Worm (Caenorhabditis elegans) whole organism, L3 larva: ENCODE results near the gene hlh-8.

ENCODE experiments used
- R02D3.7 ChIP-seq: fragments of 150-350 bp; optimal IDR thresholded peaks from 2 replicates; lab custom pipeline; 2014; ENCODE audit warnings: missing biosample characterization, missing genetic modification characterization
- ZK546.5 ChIP-seq: sonication (generic microtip); optimal IDR thresholded peaks from 2 replicates; lab custom pipeline; 2017; ENCODE audit warnings: missing biosample characterization, missing genetic modification characterization
- aly-2 ChIP-seq: fragments of 150-350 bp; optimal IDR thresholded peaks from 2 replicates; lab custom pipeline; 2014; ENCODE audit warnings: missing biosample characterization, missing genetic modification characterization
- ama-1 ChIP-seq: fragments of 150-350 bp; optimal IDR thresholded peaks from 2 replicates; lab custom pipeline; 2018
- ceh-16 ChIP-seq: sonication (generic microtip); optimal IDR thresholded peaks from 2 replicates; lab custom pipeline; 2017; ENCODE audit warnings: missing biosample characterization, missing genetic modification characterization
- ceh-28 ChIP-seq: fragments of 150-350 bp; optimal IDR thresholded peaks from 2 replicates; lab custom pipeline; 2014; ENCODE audit warnings: missing biosample characterization, missing genetic modification reagents, missing genetic modification characterization
- ceh-82 ChIP-seq: fragments of 150-350 bp; optimal IDR thresholded peaks from 2 replicates; lab custom pipeline; 2014; ENCODE audit warnings: missing biosample characterization, missing genetic modification characterization
- ceh-9 ChIP-seq: sonication (generic microtip); optimal IDR thresholded peaks from 2 replicates; lab custom pipeline; 2018; ENCODE audit warnings: missing biosample characterization, missing genetic modification characterization
- daf-12 ChIP-seq: fragments of 150-350 bp; optimal IDR thresholded peaks from 2 replicates; lab custom pipeline; 2014; ENCODE audit warnings: missing biosample characterization, missing genetic modification reagents, missing genetic modification characterization
- egl-27 ChIP-seq: sonication (generic microtip); optimal IDR thresholded peaks from 4 replicates; lab custom pipeline; 2017; ENCODE audit warnings: missing biosample characterization, missing genetic modification reagents, missing genetic modification characterization
- egl-5 ChIP-seq: fragments of 150-350 bp; optimal IDR thresholded peaks from 2 replicates; lab custom pipeline; 2017; ENCODE audit warnings: missing biosample characterization, missing genetic modification reagents, missing genetic modification characterization, inconsistent platforms
- elt-1 ChIP-seq: fragments of 150-350 bp; optimal IDR thresholded peaks from 2 replicates; lab custom pipeline; 2014; ENCODE audit warnings: missing biosample characterization, missing genetic modification characterization
- elt-2 ChIP-seq: sonication (generic microtip); optimal IDR thresholded peaks from 2 replicates; lab custom pipeline; 2016; ENCODE audit warnings: missing genetic modification reagents, mild to moderate bottlenecking, missing genetic modification characterization, missing compliant biosample characterization
- elt-3 ChIP-seq, 3 experiments: fragments of 150-350 bp in 1 of 3; sonication (generic microtip) in 2 of 3; optimal IDR thresholded peaks; 2 replicates in 2 of 3; 4 replicates in 1 of 3; lab custom pipeline; 2014 to 2017; ENCODE audit warnings: missing biosample characterization in 3 of 3, missing genetic modification characterization in 3 of 3
- eor-1 ChIP-seq, 2 experiments: fragments of 150-350 bp; optimal IDR thresholded peaks; 2 replicates each; lab custom pipeline; 2014 to 2018; ENCODE audit warnings: missing biosample characterization in 2 of 2, missing genetic modification characterization in 2 of 2
- fkh-10 ChIP-seq: sonication (generic microtip); optimal IDR thresholded peaks from 2 replicates; lab custom pipeline; 2017; ENCODE audit warnings: missing biosample characterization, missing genetic modification reagents, missing genetic modification characterization
- fkh-2 ChIP-seq: fragments of 150-350 bp; optimal IDR thresholded peaks from 2 replicates; lab custom pipeline; 2014; ENCODE audit warnings: missing biosample characterization, missing genetic modification reagents, missing genetic modification characterization
- fos-1 ChIP-seq: fragments of 150-350 bp; optimal IDR thresholded peaks from 2 replicates; lab custom pipeline; 2014; ENCODE audit warnings: missing biosample characterization, missing genetic modification characterization
- hmg-11 ChIP-seq: sonication (generic microtip); optimal IDR thresholded peaks from 2 replicates; lab custom pipeline; 2016; ENCODE audit warnings: missing genetic modification characterization, missing compliant biosample characterization
- jun-1 ChIP-seq: fragments of 150-350 bp; optimal IDR thresholded peaks from 2 replicates; lab custom pipeline; 2014; ENCODE audit warnings: missing biosample characterization, missing genetic modification reagents, missing genetic modification characterization
- lin-15B ChIP-seq: fragments of 150-350 bp; optimal IDR thresholded peaks from 2 replicates; lab custom pipeline; 2014; ENCODE audit warnings: missing biosample characterization, missing genetic modification characterization
- lin-39 ChIP-seq: fragments of 150-350 bp; optimal IDR thresholded peaks from 2 replicates; lab custom pipeline; 2018; ENCODE audit warnings: missing biosample characterization, missing genetic modification reagents, missing genetic modification characterization
- lsy-12 ChIP-seq: sonication (generic microtip); optimal IDR thresholded peaks from 2 replicates; lab custom pipeline; 2016; ENCODE audit warnings: mild to moderate bottlenecking, missing genetic modification characterization, missing compliant biosample characterization
- mdl-1 ChIP-seq: fragments of 150-350 bp; optimal IDR thresholded peaks from 2 replicates; lab custom pipeline; 2014; ENCODE audit warnings: missing biosample characterization, missing genetic modification characterization
- mml-1 ChIP-seq: fragments of 150-350 bp; sonication (generic microtip); optimal IDR thresholded peaks from 3 replicates; lab custom pipeline; 2014; ENCODE audit warnings: missing biosample characterization, missing genetic modification characterization
- nfya-1 ChIP-seq: sonication (generic microtip); optimal IDR thresholded peaks from 2 replicates; lab custom pipeline; 2017; ENCODE audit warnings: missing genetic modification characterization, mild to moderate bottlenecking, missing compliant biosample characterization, antibody characterized with exemption, moderate library complexity; ENCODE audit not compliant: insufficient read depth
- nhr-11 ChIP-seq: fragments of 150-350 bp; optimal IDR thresholded peaks from 2 replicates; lab custom pipeline; 2014; ENCODE audit warnings: missing biosample characterization, missing genetic modification characterization
- nhr-12 ChIP-seq: fragments of 150-350 bp; optimal IDR thresholded peaks from 2 replicates; lab custom pipeline; 2014; ENCODE audit warnings: missing biosample characterization, missing genetic modification characterization
- nhr-23 ChIP-seq: fragments of 150-350 bp; optimal IDR thresholded peaks from 2 replicates; lab custom pipeline; 2014; ENCODE audit warnings: missing biosample characterization, missing genetic modification reagents, missing genetic modification characterization
- nhr-237 ChIP-seq: fragments of 150-350 bp; optimal IDR thresholded peaks from 2 replicates; lab custom pipeline; 2014; ENCODE audit warnings: missing biosample characterization, missing genetic modification characterization
- nhr-25 ChIP-seq: sonication (generic microtip); optimal IDR thresholded peaks from 2 replicates; lab custom pipeline; 2017; ENCODE audit warnings: missing biosample characterization, missing genetic modification characterization
- nhr-28 ChIP-seq: fragments of 150-350 bp; optimal IDR thresholded peaks from 2 replicates; lab custom pipeline; 2014; ENCODE audit warnings: missing biosample characterization, missing genetic modification characterization
- nhr-43 ChIP-seq: sonication (generic microtip); optimal IDR thresholded peaks from 2 replicates; lab custom pipeline; 2016; ENCODE audit warnings: mild to moderate bottlenecking, missing genetic modification characterization, missing compliant biosample characterization; ENCODE audit not compliant: poor library complexity, severe bottlenecking
- nhr-67 ChIP-seq: fragments of 150-350 bp; optimal IDR thresholded peaks from 2 replicates; lab custom pipeline; 2014; ENCODE audit warnings: missing biosample characterization, missing genetic modification characterization
- nhr-76 ChIP-seq: fragments of 150-350 bp; sonication (generic microtip); optimal IDR thresholded peaks from 5 replicates; lab custom pipeline; 2014; ENCODE audit warnings: missing biosample characterization, missing genetic modification characterization
- nhr-77 ChIP-seq: fragments of 150-350 bp; optimal IDR thresholded peaks from 2 replicates; lab custom pipeline; 2014; ENCODE audit warnings: missing biosample characterization, missing genetic modification characterization
- pha-4 ChIP-seq: fragments of 150-350 bp; optimal IDR thresholded peaks from 2 replicates; lab custom pipeline; 2014; ENCODE audit warnings: missing biosample characterization, missing genetic modification reagents, missing genetic modification characterization
- pqm-1 ChIP-seq: fragments of 150-350 bp; optimal IDR thresholded peaks from 2 replicates; lab custom pipeline; 2017; ENCODE audit warnings: missing biosample characterization, missing genetic modification characterization, inconsistent platforms
- sea-2 ChIP-seq: fragments of 150-350 bp; sonication (generic microtip); optimal IDR thresholded peaks from 4 replicates; lab custom pipeline; 2014; ENCODE audit warnings: missing biosample characterization, missing genetic modification reagents, missing genetic modification characterization
- skn-1 ChIP-seq: fragments of 150-350 bp; optimal IDR thresholded peaks from 2 replicates; lab custom pipeline; 2014; ENCODE audit warnings: missing biosample characterization, missing genetic modification characterization
- snpc-4 ChIP-seq: fragments of 150-350 bp; optimal IDR thresholded peaks from 2 replicates; lab custom pipeline; 2014; ENCODE audit warnings: missing biosample characterization, missing genetic modification characterization
- tbx-2 ChIP-seq: sonication (generic microtip); optimal IDR thresholded peaks from 2 replicates; lab custom pipeline; 2016; ENCODE audit warnings: mild to moderate bottlenecking, missing genetic modification characterization, missing compliant biosample characterization
- unc-39 ChIP-seq: sonication (generic microtip); optimal IDR thresholded peaks from 4 replicates; lab custom pipeline; 2017; ENCODE audit warnings: missing biosample characterization, missing genetic modification characterization
- unc-62 ChIP-seq: fragments of 150-350 bp; sonication (generic microtip); optimal IDR thresholded peaks from 4 replicates; lab custom pipeline; 2014; ENCODE audit warnings: missing biosample characterization, missing genetic modification reagents, missing genetic modification characterization
- zag-1 ChIP-seq: fragments of 150-350 bp; optimal IDR thresholded peaks from 2 replicates; lab custom pipeline; 2014; ENCODE audit warnings: missing biosample characterization, missing genetic modification characterization
- ztf-11 ChIP-seq: fragments of 150-350 bp; optimal IDR thresholded peaks from 2 replicates; lab custom pipeline; 2014; ENCODE audit warnings: missing biosample characterization, missing genetic modification characterization
- ztf-4 ChIP-seq: fragments of 150-350 bp; optimal IDR thresholded peaks from 2 replicates; lab custom pipeline; 2014; ENCODE audit warnings: missing biosample characterization, missing genetic modification characterization

Gene hlh-8

DNA sequence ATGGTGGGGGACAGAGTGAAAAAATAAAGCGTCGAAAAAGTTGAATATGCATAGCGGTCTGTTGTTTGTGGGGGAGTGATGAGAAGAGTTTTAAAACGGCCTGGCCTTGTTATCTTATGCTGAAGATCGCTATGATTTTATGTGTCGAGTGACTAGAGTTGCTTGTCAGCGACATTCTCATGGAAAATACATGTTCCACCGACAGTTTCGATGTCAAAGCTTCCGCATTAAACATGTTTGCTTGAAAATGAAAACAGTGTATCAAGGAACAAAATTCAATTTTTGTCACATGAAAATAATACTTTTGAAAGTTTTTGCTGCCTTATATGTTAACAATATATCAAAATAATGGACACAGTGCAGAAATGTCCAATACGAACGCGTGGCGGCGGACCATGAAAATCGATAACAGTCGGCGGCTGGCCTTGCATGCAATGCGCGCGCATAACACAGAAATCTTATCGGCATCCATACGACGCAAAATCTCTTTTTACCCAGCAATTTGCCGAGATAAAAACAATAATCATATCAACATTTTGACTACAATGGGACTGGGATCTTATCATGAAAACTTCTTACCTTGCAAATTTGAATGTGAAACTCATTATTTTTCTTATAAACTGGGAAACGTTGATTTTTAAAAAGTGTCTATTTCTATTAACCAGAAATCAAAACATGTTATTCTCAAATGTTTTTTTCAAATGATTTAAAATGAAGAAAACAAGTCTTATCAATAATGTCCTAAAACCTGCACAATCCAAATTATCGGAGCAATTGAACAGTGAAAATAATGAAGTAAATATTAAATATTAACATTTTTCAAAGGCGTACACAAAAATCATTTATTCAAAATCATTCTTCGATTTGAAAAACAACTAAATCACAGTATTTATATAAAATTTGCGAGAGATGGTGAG lies 29.3 kb upstream of the hlh-8 start:
- TF ChIP-seq lin-39 (tag; lab: Kevin White, UChicago): no peak
- TF ChIP-seq ceh-28 (tag; lab: Kevin White, UChicago): peak; percentile 63
- TF ChIP-seq fos-1 (tag; lab: Kevin White, UChicago): peak; percentile 3
- TF ChIP-seq, all 47 proteins: peak for 2

DNA sequence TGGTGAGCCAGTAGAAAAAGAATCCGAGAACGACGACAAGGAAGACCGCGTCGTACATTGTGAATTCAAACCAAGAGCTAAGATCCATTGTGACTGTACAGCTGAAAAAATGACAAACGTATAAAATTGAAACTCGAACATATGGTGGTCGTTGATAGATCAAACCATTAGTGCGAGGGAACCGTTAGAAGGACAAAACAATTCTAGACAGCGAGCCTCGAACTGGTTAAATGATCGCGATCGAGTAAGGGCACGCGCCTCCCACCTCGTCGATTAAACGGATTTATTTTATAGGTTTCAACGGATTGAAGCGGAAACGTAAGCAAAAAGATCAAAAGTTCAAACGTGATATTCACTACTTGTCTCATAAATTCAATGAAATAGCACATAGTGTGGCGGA lies 27.8 kb upstream of the hlh-8 start, which contains the start of gene vem-1:
vem-1 (minus strand) TSS at position 101 of the 400 bp plus-strand sequence.
- TF ChIP-seq nhr-77 (tag; lab: Kevin White, UChicago): no peak
- no peak for TF ChIP-seq sea-2
- TF ChIP-seq nhr-76 (tag; lab: Kevin White, UChicago): no peak
- TF ChIP-seq nhr-67 (tag; lab: Kevin White, UChicago): no peak
- TF ChIP-seq, all 47 proteins: peak for 0

ce11 chrX:8089266-8089909 lies 26.9 kb upstream of the hlh-8 start:
- TF ChIP-seq mdl-1 (tag; lab: Kevin White, UChicago): no peak
- TF ChIP-seq ceh-9 (tag; lab: Kevin White, UChicago): no peak
- no peak for TF ChIP-seq nfya-1 (tag; lab: Kevin White, UChicago)
- no peak for TF ChIP-seq daf-12
- TF ChIP-seq ceh-82 (tag; lab: Kevin White, UChicago): no peak
- no peak for TF ChIP-seq nhr-12 (tag; lab: Kevin White, UChicago)
- no peak for TF ChIP-seq lin-15B (tag; lab: Kevin White, UChicago)
- no peak for TF ChIP-seq skn-1 (tag; lab: Kevin White, UChicago)
- TF ChIP-seq pha-4: peak; percentile 47
- no peak for TF ChIP-seq ZK546.5 (tag; lab: Kevin White, UChicago)
- TF ChIP-seq fkh-2: no peak
- no peak for TF ChIP-seq eor-1 (tag; optimal IDR thresholded peaks at IDR 0.05; lab: Kevin White, UChicago)
- TF ChIP-seq ztf-4: no peak
- no peak for TF ChIP-seq ceh-28 (tag; lab: Kevin White, UChicago)
- no peak for TF ChIP-seq nhr-23
- no peak for TF ChIP-seq zag-1 (tag; lab: Kevin White, UChicago)
- no peak for TF ChIP-seq nhr-77 (tag; lab: Kevin White, UChicago)
- TF ChIP-seq mml-1 (tag; lab: Kevin White, UChicago): no peak
- no peak for TF ChIP-seq fkh-10 (GFP tag; lab: Kevin White, UChicago)
- TF ChIP-seq pqm-1 (tag; lab: Kevin White, UChicago): peak; percentile 63
- peak; percentile 52 for TF ChIP-seq nhr-43 (tag; lab: Kevin White, UChicago)
- peak; percentile 11 for TF ChIP-seq jun-1 (tag; lab: Kevin White, UChicago)
- TF ChIP-seq elt-2 (tag; lab: Kevin White, UChicago): peak; percentile 82
- no peak for TF ChIP-seq nhr-237 (tag; lab: Kevin White, UChicago)
- TF ChIP-seq ztf-11 (tag; lab: Kevin White, UChicago): no peak
- no peak for TF ChIP-seq elt-1 (tag; lab: Kevin White, UChicago)
- no peak for TF ChIP-seq aly-2
- TF ChIP-seq nhr-76 (tag; lab: Kevin White, UChicago): no peak
- no peak for TF ChIP-seq unc-39 (tag; lab: Kevin White, UChicago)
- TF ChIP-seq egl-27: no peak
- TF ChIP-seq snpc-4 (tag; lab: Kevin White, UChicago): no peak
- no peak for TF ChIP-seq unc-62
- TF ChIP-seq lsy-12 (tag; lab: Kevin White, UChicago): no peak
- peak; percentile 73 for TF ChIP-seq nhr-25
- TF ChIP-seq elt-3 (tag; optimal IDR thresholded peaks at IDR 0.05; lab: Kevin White, UChicago): no peak
- TF ChIP-seq sea-2: no peak
- no peak for TF ChIP-seq nhr-67 (tag; lab: Kevin White, UChicago)
- TF ChIP-seq nhr-11 (tag; lab: Kevin White, UChicago): no peak
- no peak for TF ChIP-seq lin-39 (tag; lab: Kevin White, UChicago)
- TF ChIP-seq hmg-11 (tag; lab: Kevin White, UChicago): peak; percentile 7
- no peak for TF ChIP-seq R02D3.7
- TF ChIP-seq ceh-16 (tag; lab: Kevin White, UChicago): no peak
- TF ChIP-seq tbx-2: no peak
- TF ChIP-seq egl-5: no peak
- TF ChIP-seq nhr-28 (tag; lab: Kevin White, UChicago): no peak
- TF ChIP-seq ama-1 (lab: Kevin White, UChicago): no peak
- TF ChIP-seq fos-1 (tag; lab: Kevin White, UChicago): no peak
